Worm (Caenorhabditis elegans): ENCODE data around the gene F53F4.17.

F53F4.17 gene

ce11 chrV:13619752-13620151 lies 31.8 kb downstream of the F53F4.17 start, which contains the start of gene srd-11:
Gene srd-11 (minus strand): TSS chrV:13619852.
- no peak for TF ChIP-seq W03F9.2 (tag; optimal IDR thresholded peaks at IDR 0.05)
- TF ChIP-seq him-1 (tag; optimal IDR thresholded peaks at IDR 0.05), result no peak
- TF ChIP-seq dao-5 (tag; optimal IDR thresholded peaks at IDR 0.05), result no peak

DNA sequence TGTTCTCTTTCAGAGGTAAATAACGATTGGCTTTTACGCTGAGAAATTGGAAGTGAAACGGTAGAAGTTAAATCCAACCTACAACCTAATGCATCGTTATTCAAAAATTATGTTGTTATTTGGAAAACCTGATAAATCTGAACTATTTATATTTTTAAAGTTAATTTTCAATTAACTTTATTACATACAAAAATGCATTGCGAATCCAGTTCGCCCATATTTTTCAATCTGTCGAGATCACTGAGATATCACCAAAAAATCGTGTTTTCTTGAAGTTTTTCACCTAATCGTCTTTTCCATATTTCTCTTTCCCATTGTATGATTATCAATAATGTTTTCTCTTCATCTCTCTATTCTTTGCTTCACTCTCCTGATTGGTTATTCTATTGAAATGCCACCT lies 32.7 kb downstream of the F53F4.17 start, which contains the start of gene F53F4.15:
Gene F53F4.15, plus strand, starts transcription at position 301 of the 400 bp plus-strand sequence.
- TF ChIP-seq him-1 (tag; optimal IDR thresholded peaks at IDR 0.05), result no peak
- no peak for TF ChIP-seq W03F9.2 (tag; optimal IDR thresholded peaks at IDR 0.05)
- no peak for TF ChIP-seq dao-5 (tag; optimal IDR thresholded peaks at IDR 0.05)

ce11 chrV:13621720-13622119 lies 33.7 kb downstream of the F53F4.17 start, which contains the start of gene F53F4.16:
Gene F53F4.16 (minus strand): TSS chrV:13621820.
- TF ChIP-seq W03F9.2 (tag; optimal IDR thresholded peaks at IDR 0.05) (no peak), dao-5 (tag; optimal IDR thresholded peaks at IDR 0.05) (no peak), him-1 (tag; optimal IDR thresholded peaks at IDR 0.05) (no peak)

- TF ChIP-seq W03F9.2 (tag; optimal IDR thresholded peaks at IDR 0.05) (no peak), him-1 (tag; optimal IDR thresholded peaks at IDR 0.05) (no peak), dao-5 (tag; optimal IDR thresholded peaks at IDR 0.05) (no peak)
These were observed 36.4 kb downstream of the F53F4.17 start, which contains the start of gene F53F4.11 for ce11 chrV:13624424-13624823. Gene F53F4.11 (minus strand): TSS chrV:13624524.

DNA sequence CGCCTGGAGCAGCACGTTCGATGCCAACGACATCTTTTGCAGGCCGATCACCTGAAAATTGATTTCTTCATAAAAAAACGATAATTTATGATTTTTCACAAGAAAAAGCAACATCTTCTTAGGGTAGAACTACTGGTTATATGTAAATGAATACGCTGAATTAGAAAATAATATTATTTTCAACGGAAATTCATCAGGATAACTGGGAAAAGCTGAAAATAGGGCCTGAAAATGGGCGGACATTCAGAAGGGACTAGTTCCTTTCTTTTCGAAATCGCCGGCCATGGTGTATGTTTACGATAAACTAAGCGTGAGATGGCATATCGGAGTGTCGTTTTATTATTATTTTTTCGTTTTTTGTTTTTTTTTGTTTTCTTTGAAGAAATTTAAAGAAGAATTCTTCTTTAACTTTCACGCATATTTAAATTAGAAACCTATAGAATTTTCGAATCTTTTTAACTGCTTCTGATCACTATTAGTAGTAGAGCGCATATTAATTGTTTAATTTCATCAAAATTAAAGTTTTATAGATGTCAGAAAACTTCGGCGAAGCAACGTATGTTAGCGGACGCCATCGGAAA lies 37.6 kb downstream of the F53F4.17 start, which contains the start of the genes nduv-2 and F53F4.12:
Gene nduv-2, minus strand, starts transcription at position 51 of the 581 bp plus-strand sequence.
Gene F53F4.12, plus strand, starts transcription at position 531 of the 581 bp plus-strand sequence.
- TF ChIP-seq W03F9.2 (tag; optimal IDR thresholded peaks at IDR 0.05) (no peak), him-1 (tag; optimal IDR thresholded peaks at IDR 0.05) (no peak), dao-5 (tag; optimal IDR thresholded peaks at IDR 0.05) (no peak)

- TF ChIP-seq W03F9.2 (tag; optimal IDR thresholded peaks at IDR 0.05) (no peak), dao-5 (tag; optimal IDR thresholded peaks at IDR 0.05) (no peak), him-1 (tag; optimal IDR thresholded peaks at IDR 0.05) (no peak)
These were observed 39.2 kb downstream of the F53F4.17 start, which contains the start of gene sde-2 for ce11 chrV:13627103-13627623. Gene sde-2 (plus strand): TSS chrV:13627573.

- TF ChIP-seq W03F9.2 (tag; optimal IDR thresholded peaks at IDR 0.05), result no peak
- TF ChIP-seq him-1 (tag; optimal IDR thresholded peaks at IDR 0.05), result no peak
- no peak for TF ChIP-seq dao-5 (tag; optimal IDR thresholded peaks at IDR 0.05)
These were observed 46.1 kb downstream of the F53F4.17 start, which contains the start of gene H37A05.2 for ce11 chrV:13634149-13634548. Gene H37A05.2 (minus strand): TSS chrV:13634249.

DNA sequence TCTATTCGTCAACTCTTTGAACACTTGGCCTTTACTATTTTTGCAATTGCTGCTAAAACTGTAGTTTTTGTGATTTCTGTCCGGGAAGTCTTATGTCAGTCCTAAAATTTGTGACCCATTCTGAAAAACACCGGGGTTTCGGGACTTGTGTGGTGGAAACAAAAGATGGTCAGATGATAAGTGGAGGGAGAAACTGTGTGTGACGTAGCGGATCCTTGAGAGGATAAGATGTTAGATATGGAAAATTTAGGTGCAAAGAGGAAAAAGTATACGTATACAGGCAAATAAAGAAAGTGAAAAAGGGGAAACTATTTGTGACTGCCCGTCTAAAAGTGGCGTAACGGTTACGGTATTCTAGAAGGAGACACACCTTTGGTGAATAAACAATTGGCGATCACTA lies 48.4 kb downstream of the F53F4.17 start:
- no peak for TF ChIP-seq W03F9.2 (tag; optimal IDR thresholded peaks at IDR 0.05)
- no peak for TF ChIP-seq him-1 (tag; optimal IDR thresholded peaks at IDR 0.05)
- no peak for TF ChIP-seq dao-5 (tag; optimal IDR thresholded peaks at IDR 0.05)

DNA sequence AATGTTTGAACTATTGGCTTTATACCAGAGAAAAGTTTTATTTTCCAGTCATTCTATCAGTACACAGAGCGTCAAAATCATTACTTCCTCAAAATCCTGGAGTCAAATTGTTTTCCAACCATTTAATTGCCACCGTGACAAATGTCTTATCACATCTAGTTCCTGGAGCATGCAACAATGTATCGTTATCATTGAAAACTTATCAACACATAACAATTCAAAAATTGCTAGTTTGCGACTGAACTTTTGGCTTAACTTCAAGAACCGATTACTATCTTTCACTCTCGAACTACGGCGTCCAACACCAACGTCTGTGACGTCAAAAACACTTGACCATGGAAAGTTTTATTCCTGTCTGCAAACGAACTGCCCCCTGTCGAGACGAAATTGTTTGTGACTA lies 50.0 kb downstream of the F53F4.17 start:
- no peak for TF ChIP-seq him-1 (tag; optimal IDR thresholded peaks at IDR 0.05)
- TF ChIP-seq dao-5 (tag; optimal IDR thresholded peaks at IDR 0.05), result no peak
- TF ChIP-seq W03F9.2 (tag; optimal IDR thresholded peaks at IDR 0.05), result no peak
